Worm (Caenorhabditis elegans) whole organism, L1 larva: ENCODE results near the gene Y50D7A.1.

Experiments
- C04F5.9 ChIP-seq: sonication (generic microtip); optimal IDR thresholded peaks from 2 replicates; lab custom pipeline; 2016; ENCODE audit warnings: missing genetic modification characterization, missing compliant biosample characterization
- Y116A8C.19 ChIP-seq: sonication (generic microtip); optimal IDR thresholded peaks from 2 replicates; lab custom pipeline; 2016; ENCODE audit warnings: missing compliant biosample characterization, missing genetic modification characterization, borderline replicate concordance
- aha-1 ChIP-seq: fragments of 150-350 bp; optimal IDR thresholded peaks from 2 replicates; lab custom pipeline; 2014; ENCODE audit warnings: missing biosample characterization, missing genetic modification characterization
- aly-2 ChIP-seq: fragments of 150-350 bp; optimal IDR thresholded peaks from 2 replicates; lab custom pipeline; 2014; ENCODE audit warnings: missing biosample characterization, missing genetic modification characterization
- ama-1 ChIP-seq: fragments of 150-350 bp; optimal IDR thresholded peaks from 2 replicates; lab custom pipeline; 2014
- blmp-1 ChIP-seq: fragments of 150-350 bp; optimal IDR thresholded peaks from 2 replicates; lab custom pipeline; 2014; ENCODE audit warnings: missing biosample characterization, missing genetic modification characterization
- ceh-63 ChIP-seq: fragments of 200-800 bp; sonication (Bioruptor generic); optimal IDR thresholded peaks from 2 replicates; lab custom pipeline; 2018; ENCODE audit warnings: mild to moderate bottlenecking, missing genetic modification characterization, missing compliant biosample characterization
- ceh-8 ChIP-seq: fragments of 200-800 bp; sonication (Bioruptor generic); optimal IDR thresholded peaks from 2 replicates; lab custom pipeline; 2018; ENCODE audit warnings: mild to moderate bottlenecking, missing genetic modification characterization, moderate library complexity, missing compliant biosample characterization
- ceh-88 ChIP-seq: fragments of 200-800 bp; sonication (Bioruptor generic); IDR thresholded peaks from 2 replicates; pipeline ENCODE4 v1.3.6; 2022; ENCODE audit warnings: missing genetic modification characterization, missing compliant biosample characterization
- ceh-90 ChIP-seq: sonication (generic microtip); optimal IDR thresholded peaks from 2 replicates; lab custom pipeline; 2016; ENCODE audit warnings: missing genetic modification characterization, missing compliant biosample characterization
- ces-1 ChIP-seq: fragments of 150-350 bp; optimal IDR thresholded peaks from 2 replicates; lab custom pipeline; 2014; ENCODE audit warnings: missing biosample characterization, missing genetic modification reagents, missing genetic modification characterization
- efl-1 ChIP-seq, 4 experiments: fragments of 150-350 bp; optimal IDR thresholded peaks in 3 of 4; peaks in 1 of 4; 1 replicate in 1 of 4; 2 replicates in 3 of 4; lab custom pipeline; 2014; ENCODE audit warnings: missing biosample characterization in 2 of 4, missing genetic modification characterization in 2 of 4, missing genetic modification reagents in 2 of 4
- egl-13 ChIP-seq: sonication (generic microtip); optimal IDR thresholded peaks from 2 replicates; lab custom pipeline; 2016; ENCODE audit warnings: missing genotype, missing genetic modification reagents, missing genetic modification characterization, missing compliant biosample characterization
- egl-27 ChIP-seq, 2 experiments: fragments of 150-350 bp in 1 of 2; sonication (generic microtip); optimal IDR thresholded peaks; 3 replicates each; lab custom pipeline; 2017 to 2018; ENCODE audit warnings: missing biosample characterization in 2 of 2, missing genetic modification characterization in 2 of 2, missing genetic modification reagents in 2 of 2
- elt-2 ChIP-seq: sonication (generic microtip); optimal IDR thresholded peaks from 2 replicates; lab custom pipeline; 2016; ENCODE audit warnings: missing genetic modification characterization, mild to moderate bottlenecking, inconsistent platforms, missing compliant biosample characterization, missing genetic modification reagents
- elt-3 ChIP-seq, 6 experiments: fragments of 150-350 bp in 1 of 6; sonication (generic microtip); optimal IDR thresholded peaks; 2 replicates each; lab custom pipeline; 2017 to 2018; ENCODE audit warnings: missing biosample characterization in 6 of 6, missing genetic modification characterization in 6 of 6, inconsistent platforms in 1 of 6
- fkh-4 ChIP-seq: sonication (generic microtip); optimal IDR thresholded peaks from 2 replicates; lab custom pipeline; 2016; ENCODE audit warnings: missing compliant biosample characterization, missing genetic modification characterization, borderline replicate concordance
- fkh-8 ChIP-seq: sonication (generic microtip); optimal IDR thresholded peaks from 2 replicates; lab custom pipeline; 2016; ENCODE audit warnings: mild to moderate bottlenecking, missing genetic modification characterization, missing compliant biosample characterization
- fos-1 ChIP-seq: fragments of 150-350 bp; optimal IDR thresholded peaks from 2 replicates; lab custom pipeline; 2014; ENCODE audit warnings: missing biosample characterization, missing genetic modification characterization
- grh-1 ChIP-seq: fragments of 200-800 bp; sonication (Bioruptor generic); IDR thresholded peaks from 2 replicates; pipeline ENCODE4 v1.3.6; 2022; ENCODE audit warnings: missing genetic modification reagents, missing genetic modification characterization, missing compliant biosample characterization
- hlh-17 ChIP-seq: fragments of 200-800 bp; sonication (Bioruptor generic); optimal IDR thresholded peaks from 2 replicates; lab custom pipeline; 2018; ENCODE audit warnings: missing genetic modification characterization, mild to moderate bottlenecking, missing compliant biosample characterization, moderate library complexity, borderline replicate concordance
- irx-1 ChIP-seq: sonication (generic microtip); optimal IDR thresholded peaks from 2 replicates; lab custom pipeline; 2016; ENCODE audit warnings: missing genetic modification characterization, missing compliant biosample characterization
- isw-1 ChIP-seq: fragments of 200-800 bp; sonication (Bioruptor generic); IDR thresholded peaks from 2 replicates; pipeline ENCODE4 v1.3.6; 2022; ENCODE audit warnings: missing genetic modification characterization, missing compliant biosample characterization
- jun-1 ChIP-seq: fragments of 150-350 bp; optimal IDR thresholded peaks from 2 replicates; lab custom pipeline; 2014; ENCODE audit warnings: missing biosample characterization, missing genetic modification reagents, missing genetic modification characterization
- lin-15B ChIP-seq: fragments of 150-350 bp; sonication (generic microtip); optimal IDR thresholded peaks from 3 replicates; lab custom pipeline; 2014; ENCODE audit warnings: missing biosample characterization, missing genetic modification characterization
- lin-39 ChIP-seq: fragments of 150-350 bp; optimal IDR thresholded peaks from 2 replicates; lab custom pipeline; 2014; ENCODE audit warnings: missing biosample characterization, missing genetic modification reagents, missing genetic modification characterization
- lir-3 ChIP-seq: sonication (generic microtip); optimal IDR thresholded peaks from 2 replicates; lab custom pipeline; 2016; ENCODE audit warnings: mild to moderate bottlenecking, missing genetic modification characterization, moderate library complexity, missing compliant biosample characterization; ENCODE audit not compliant: poor library complexity
- nhr-11 ChIP-seq: fragments of 150-350 bp; optimal IDR thresholded peaks from 2 replicates; lab custom pipeline; 2014; ENCODE audit warnings: missing biosample characterization, missing genetic modification characterization
- nhr-12 ChIP-seq: sonication (generic microtip); optimal IDR thresholded peaks from 2 replicates; lab custom pipeline; 2017; ENCODE audit warnings: missing biosample characterization, missing genetic modification characterization
- nhr-19 ChIP-seq: fragments of 200-800 bp; sonication (Bioruptor generic); conservative IDR thresholded peaks from 2 replicates; pipeline ENCODE4 v1.3.6; 2022; ENCODE audit warnings: missing genetic modification characterization, missing compliant biosample characterization
- nhr-20 ChIP-seq: sonication (generic microtip); optimal IDR thresholded peaks from 2 replicates; lab custom pipeline; 2016; ENCODE audit warnings: mild to moderate bottlenecking, missing genetic modification characterization, missing compliant biosample characterization
- nhr-237 ChIP-seq: fragments of 150-350 bp; optimal IDR thresholded peaks from 2 replicates; lab custom pipeline; 2014; ENCODE audit warnings: missing biosample characterization, missing genetic modification characterization
- nhr-28 ChIP-seq: fragments of 150-350 bp; optimal IDR thresholded peaks from 2 replicates; lab custom pipeline; 2014; ENCODE audit warnings: missing biosample characterization, missing genetic modification characterization
- nhr-47 ChIP-seq: sonication (generic microtip); optimal IDR thresholded peaks from 2 replicates; lab custom pipeline; 2016; ENCODE audit warnings: mild to moderate bottlenecking, missing genetic modification characterization, moderate library complexity, missing compliant biosample characterization
- nhr-76 ChIP-seq: sonication (generic microtip); optimal IDR thresholded peaks from 2 replicates; lab custom pipeline; 2017; ENCODE audit warnings: missing biosample characterization, missing genetic modification characterization
- nhr-84 ChIP-seq: sonication (generic microtip); optimal IDR thresholded peaks from 2 replicates; lab custom pipeline; 2017; ENCODE audit warnings: missing biosample characterization, missing genetic modification characterization
- nhr-85 ChIP-seq: sonication (generic microtip); peaks from one replicate; lab custom pipeline; 2016; ENCODE audit warnings: missing genetic modification characterization, inconsistent platforms, missing compliant biosample characterization
- nhr-90 ChIP-seq: sonication (generic microtip); optimal IDR thresholded peaks from 2 replicates; lab custom pipeline; 2016; ENCODE audit warnings: mild to moderate bottlenecking, missing genetic modification characterization, missing compliant biosample characterization; ENCODE audit not compliant: poor library complexity
- pag-3 ChIP-seq: sonication (generic microtip); optimal IDR thresholded peaks from 2 replicates; lab custom pipeline; 2017; ENCODE audit warnings: missing genetic modification characterization, mild to moderate bottlenecking, missing compliant biosample characterization, antibody characterized with exemption, borderline replicate concordance; ENCODE audit not compliant: insufficient read depth
- sox-4 ChIP-seq: sonication (generic microtip); optimal IDR thresholded peaks from 2 replicates; lab custom pipeline; 2016; ENCODE audit warnings: missing genetic modification characterization, missing compliant biosample characterization
- sup-37 ChIP-seq: fragments of 200-800 bp; sonication (Bioruptor generic); optimal IDR thresholded peaks from 2 replicates; lab custom pipeline; 2018; ENCODE audit warnings: mild to moderate bottlenecking, missing genetic modification characterization, missing compliant biosample characterization
- swsn-7 ChIP-seq: sonication (generic microtip); optimal IDR thresholded peaks from 2 replicates; lab custom pipeline; 2016; ENCODE audit warnings: missing genetic modification characterization, missing compliant biosample characterization
- unc-130 ChIP-seq: fragments of 150-350 bp; optimal IDR thresholded peaks from 2 replicates; lab custom pipeline; 2017; ENCODE audit warnings: missing biosample characterization, missing genetic modification characterization, inconsistent platforms
- unc-30 ChIP-seq: sonication (generic microtip); optimal IDR thresholded peaks from 2 replicates; lab custom pipeline; 2017; ENCODE audit warnings: missing biosample characterization, missing genetic modification characterization
- unc-86 ChIP-seq: sonication (generic microtip); optimal IDR thresholded peaks from 2 replicates; lab custom pipeline; 2016; ENCODE audit warnings: missing genetic modification characterization, missing compliant biosample characterization
- unc-98 ChIP-seq: fragments of 200-800 bp; sonication (Bioruptor generic); IDR thresholded peaks from 2 replicates; pipeline ENCODE4 v1.3.6; 2022; ENCODE audit warnings: missing genetic modification characterization, missing compliant biosample characterization
- xbp-1 ChIP-seq: sonication (generic microtip); optimal IDR thresholded peaks from 2 replicates; lab custom pipeline; 2016; ENCODE audit warnings: missing genetic modification characterization, missing compliant biosample characterization
- zag-1 ChIP-seq: fragments of 150-350 bp; optimal IDR thresholded peaks from 2 replicates; lab custom pipeline; 2014; ENCODE audit warnings: missing biosample characterization, missing genetic modification characterization
- ztf-11 ChIP-seq, 2 experiments: sonication (generic microtip); optimal IDR thresholded peaks; 2 replicates each; lab custom pipeline; 2016 to 2017; ENCODE audit warnings: missing genetic modification characterization in 2 of 2, missing biosample characterization in 1 of 2, missing compliant biosample characterization in 1 of 2
- ztf-4 ChIP-seq: fragments of 150-350 bp; optimal IDR thresholded peaks from 2 replicates; lab custom pipeline; 2014; ENCODE audit warnings: missing biosample characterization, missing genetic modification characterization

The Y50D7A.1 gene

DNA sequence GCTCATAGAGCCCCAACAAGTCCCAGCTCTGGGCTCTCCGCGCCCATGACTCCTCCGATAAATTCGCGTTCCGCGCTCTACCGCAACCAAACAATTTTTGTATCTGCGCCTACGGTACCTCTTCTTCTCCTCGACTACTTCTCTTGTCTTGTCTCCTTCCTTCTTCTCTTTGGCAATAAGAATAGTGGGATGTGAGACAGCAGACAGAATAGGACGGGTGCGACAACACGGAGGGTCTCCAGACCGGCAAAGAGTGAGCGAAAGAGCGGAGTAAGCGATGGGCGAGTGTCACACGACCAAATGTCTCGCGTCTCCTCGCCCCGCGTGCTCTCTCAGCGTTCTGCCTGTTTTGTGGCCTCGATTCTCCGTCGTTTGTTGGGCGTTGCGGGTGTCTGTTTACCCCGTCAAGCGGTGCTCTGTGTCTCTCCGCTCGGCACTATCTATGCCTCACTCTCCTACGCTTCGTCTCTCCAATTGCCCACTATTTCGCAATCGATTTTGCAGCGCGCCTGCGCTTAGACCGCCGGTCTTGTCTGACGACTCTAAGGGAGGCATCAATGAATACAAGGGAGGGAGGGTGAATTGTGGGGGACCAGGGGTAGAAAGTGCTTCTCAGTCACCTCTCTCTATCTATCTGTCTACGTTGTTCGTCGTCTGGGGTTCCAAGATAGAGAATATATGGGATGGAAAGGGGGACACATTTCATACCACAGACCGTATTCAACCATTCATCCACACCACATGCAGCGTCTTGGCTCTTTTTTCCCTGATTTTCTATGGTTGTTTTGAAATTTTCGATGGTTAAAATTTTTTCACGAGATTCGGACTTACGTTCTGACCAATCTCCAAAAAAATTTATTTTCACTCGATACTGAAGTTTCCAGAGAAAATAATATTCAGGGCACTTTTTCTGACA lies 62.4 kb downstream of the Y50D7A.1 start, which contains the start of gene gei-4 (continued):
- TF ChIP-seq xbp-1 (tag; lab: Kevin White, UChicago): peak; percentile 85
- peak in 1 of 2 experiments; percentile 84 for TF ChIP-seq ztf-11 (tag; optimal IDR thresholded peaks at IDR 0.05; lab: Kevin White, UChicago)
- peak; percentile 78 for TF ChIP-seq nhr-237 (tag; lab: Kevin White, UChicago)
- TF ChIP-seq elt-2 (tag; lab: Kevin White, UChicago): peak; percentile 43
- no peak for TF ChIP-seq lin-39 (tag; lab: Kevin White, UChicago)
- TF ChIP-seq zag-1 (tag; lab: Kevin White, UChicago): no peak
- peak; percentile 69 for TF ChIP-seq isw-1
- no peak for TF ChIP-seq ceh-63 (GFP tag; lab: Kevin White, UChicago)
- peak in 1 of 6 experiments; percentile 66 for TF ChIP-seq elt-3 (tag; optimal IDR thresholded peaks at IDR 0.05; lab: Kevin White, UChicago)
- peak; percentile 23 to 71 for TF ChIP-seq egl-27 (tag; optimal IDR thresholded peaks at IDR 0.05; lab: Kevin White, UChicago)
- no peak for TF ChIP-seq aly-2
- TF ChIP-seq ceh-8: peak; percentile 64
- TF ChIP-seq ama-1 (lab: Kevin White, UChicago): peak; percentile 74
- TF ChIP-seq lir-3: peak; percentile 68
- TF ChIP-seq C04F5.9: peak; percentile 34
- no peak for TF ChIP-seq hlh-17 (GFP tag; lab: Kevin White, UChicago)
- peak; percentile 20 for TF ChIP-seq nhr-12 (tag; lab: Kevin White, UChicago)
- peak; percentile 94 for TF ChIP-seq unc-86 (tag; lab: Kevin White, UChicago)
- peak; percentile 57; the same call in 1 of the 2 replicates for TF ChIP-seq ceh-88 (GFP tag; lab: Robert Waterston, UW)
- TF ChIP-seq nhr-76: peak; percentile 21
- peak; percentile 57 for TF ChIP-seq unc-130 (tag; lab: Kevin White, UChicago)
- TF ChIP-seq nhr-19 (GFP tag; lab: Robert Waterston, UW): peak; percentile 86
- TF ChIP-seq fos-1 (tag; lab: Kevin White, UChicago): peak; percentile 67
- TF ChIP-seq ces-1: no peak
- TF ChIP-seq efl-1 (optimal IDR thresholded peaks at IDR 0.05; lab: Kevin White, UChicago): peak; percentile 84 to 96
- peak; percentile 53 to 96 for TF ChIP-seq efl-1 (GFP tag; optimal IDR thresholded peaks at IDR 0.05 in 1 of 2; lab: Kevin White, UChicago)
- peak; percentile 48 for TF ChIP-seq sup-37 (GFP tag; lab: Kevin White, UChicago)
- no peak for TF ChIP-seq nhr-84 (tag; lab: Kevin White, UChicago)
- peak; percentile 18 for TF ChIP-seq Y116A8C.19 (tag; lab: Kevin White, UChicago)
- peak; percentile 68 for TF ChIP-seq ztf-4 (tag; lab: Kevin White, UChicago)
- TF ChIP-seq aha-1 (tag; lab: Kevin White, UChicago): peak; percentile 26
- no peak for TF ChIP-seq unc-30 (tag; lab: Kevin White, UChicago)
- peak; percentile 94 for TF ChIP-seq swsn-7 (tag; lab: Kevin White, UChicago)
- peak; percentile 38 for TF ChIP-seq fkh-4
- peak; percentile 57 for TF ChIP-seq grh-1
- TF ChIP-seq lin-15B (tag; lab: Kevin White, UChicago): no peak
- TF ChIP-seq egl-13 (tag; lab: Kevin White, UChicago): peak; percentile 88
- TF ChIP-seq nhr-11: peak; percentile 77
- peak; percentile 92 for TF ChIP-seq jun-1
- TF ChIP-seq pag-3 (tag; lab: Kevin White, UChicago): no peak
- no peak for TF ChIP-seq ceh-90 (tag; lab: Kevin White, UChicago)
- peak; percentile 96 for TF ChIP-seq nhr-47 (tag; lab: Kevin White, UChicago)
- peak; percentile 92 for TF ChIP-seq nhr-20 (tag; lab: Kevin White, UChicago)
- peak; percentile 95 for TF ChIP-seq nhr-85 (tag; lab: Kevin White, UChicago)
- TF ChIP-seq blmp-1 (tag; lab: Kevin White, UChicago): peak; percentile 65
- no peak for TF ChIP-seq nhr-28 (tag; lab: Kevin White, UChicago)
- TF ChIP-seq fkh-8: peak; percentile 93
- peak; percentile 82 for TF ChIP-seq irx-1 (tag; lab: Kevin White, UChicago)
- peak; percentile 87 for TF ChIP-seq nhr-90 (tag; lab: Kevin White, UChicago)
- TF ChIP-seq unc-98 (GFP tag; lab: Robert Waterston, UW): no peak
- TF ChIP-seq sox-4: peak; percentile 77
